Fruit fly (Drosophila melanogaster) whole organism, adult: ENCODE measurements around the gene INPP5E.

Experiments used
- CG33017 ChIP-seq: fragments of 200-800 bp; sonication (Bioruptor generic); optimal IDR thresholded peaks from 2 replicates; lab custom pipeline; 2018; ENCODE audit warnings: missing biosample characterization, mild to moderate bottlenecking, missing genetic modification characterization, moderate library complexity
- Crg-1 ChIP-seq: fragments of 200-800 bp; sonication (Bioruptor generic); optimal IDR thresholded peaks from 2 replicates; lab custom pipeline; 2016; ENCODE audit warnings: missing biosample characterization, missing genetic modification characterization
- Hr96 ChIP-seq: fragments of 200-800 bp; sonication (Bioruptor generic); optimal IDR thresholded peaks from 2 replicates; lab custom pipeline; 2016; ENCODE audit warnings: missing biosample characterization, missing genetic modification characterization
- bab1 ChIP-seq: fragments of 200-800 bp; sonication (Bioruptor generic); optimal IDR thresholded peaks from 3 replicates; lab custom pipeline; 2019; ENCODE audit warnings: missing biosample characterization, mild to moderate bottlenecking, missing genetic modification characterization, moderate library complexity
- cnc ChIP-seq, 2 experiments: fragments of >200 bp; optimal IDR thresholded peaks; 2 replicates each; lab custom pipeline; 2017
- kay ChIP-seq: fragments of 200-800 bp; sonication (Bioruptor generic); peaks from one replicate; lab custom pipeline; 2016; ENCODE audit warnings: missing biosample characterization, missing genetic modification characterization, borderline replicate concordance

dm6 chr3L:12313280-12313679 lies 35.8 kb downstream of the INPP5E start:
- TF ChIP-seq Crg-1 (no peak), bab1 (GFP tag; lab: Kevin White, UChicago) (no peak), Hr96 (GFP tag; lab: Kevin White, UChicago) (no peak), kay (GFP tag; lab: Kevin White, UChicago) (no peak), CG33017 (tag; lab: Kevin White, UChicago) (no peak), cnc (optimal IDR thresholded peaks at IDR 0.05; lab: Kevin White, UChicago) (no peak)
